Worm (Caenorhabditis elegans) whole organism, L4/young adult: ENCODE results near the gene R52.5.

Experiments
- dao-5 ChIP-seq: sonication (generic microtip); optimal IDR thresholded peaks from 2 replicates; lab custom pipeline; 2016; ENCODE audit warnings: missing genotype, missing genetic modification characterization, moderate library complexity, missing compliant biosample characterization
- him-1 ChIP-seq: sonication (generic microtip); optimal IDR thresholded peaks from 2 replicates; lab custom pipeline; 2016; ENCODE audit warnings: missing genotype, missing genetic modification reagents, missing genetic modification characterization, missing compliant biosample characterization

- TF ChIP-seq him-1 (tag; lab: Kevin White, UChicago) (no peak), dao-5 (tag; lab: Kevin White, UChicago) (no peak)
Measured at ce11 chrII:2122762-2123161, 12.9 kb upstream of the R52.5 start.
